Fruit fly (Drosophila melanogaster) whole organism, pupa: ENCODE results near the gene Sfxn2.

Source experiments
- CG14655 ChIP-seq: fragments of 200-800 bp; sonication (Bioruptor generic); optimal IDR thresholded peaks from 3 replicates; lab custom pipeline; 2017; ENCODE audit warnings: mild to moderate bottlenecking, missing biosample characterization, missing genetic modification reagents, missing genetic modification characterization
- CG32121 ChIP-seq: fragments of 200-800 bp; sonication (Bioruptor generic); IDR thresholded peaks from 2 replicates; pipeline ENCODE4 v1.3.6; 2022; ENCODE audit warnings: missing biosample characterization, missing genetic modification characterization
- EcR ChIP-seq: fragments of 200-800 bp; sonication (Bioruptor generic); optimal IDR thresholded peaks from 3 replicates; lab custom pipeline; 2019; ENCODE audit warnings: missing biosample characterization, missing genetic modification characterization, mild to moderate bottlenecking, moderate library complexity, missing genetic modification reagents
- rn ChIP-seq: fragments of 200-800 bp; sonication (Bioruptor generic); IDR thresholded peaks from 2 replicates; pipeline ENCODE4 v1.3.6; 2022; ENCODE audit warnings: missing biosample characterization, missing genetic modification characterization

DNA sequence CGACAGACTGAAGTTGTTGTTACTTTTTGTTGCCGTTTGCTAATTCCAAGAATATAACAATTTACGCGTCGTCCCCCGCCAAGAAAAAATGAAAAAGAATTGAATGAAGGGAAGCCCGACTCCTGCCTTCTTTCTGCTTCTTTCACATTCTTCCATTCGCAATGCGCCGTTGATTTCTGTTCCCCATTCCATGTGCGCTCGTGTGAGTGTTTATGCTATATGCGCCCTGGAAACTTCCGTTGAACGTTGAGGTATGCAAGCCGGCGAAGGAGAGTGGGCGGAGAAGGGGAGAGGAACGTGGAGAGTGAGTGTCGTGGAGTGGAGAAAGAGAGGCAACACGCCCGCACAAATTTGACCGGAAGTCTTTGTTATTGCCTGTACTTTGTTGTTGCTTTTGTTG, 16.1 kb downstream of the Sfxn2 start:
- peak; percentile 55 for TF ChIP-seq EcR
- TF ChIP-seq rn (GFP tag; lab: Robert Waterston, UW): no peak
- no peak for TF ChIP-seq CG14655
- TF ChIP-seq CG32121 (GFP tag; lab: Robert Waterston, UW): no peak
